Fruit fly (Drosophila melanogaster) whole organism, embryonic: ENCODE data around the gene CG43093.

ENCODE experiments used
- CG15696 ChIP-seq: fragments of 200-800 bp; sonication (Bioruptor generic); optimal IDR thresholded peaks from 2 replicates; lab custom pipeline; 2019; ENCODE audit warnings: missing biosample characterization, mild to moderate bottlenecking, missing genetic modification characterization, moderate library complexity
- CG8924 ChIP-seq: fragments of 200-800 bp; optimal IDR thresholded peaks from 3 replicates; lab custom pipeline; 2019; ENCODE audit warnings: missing biosample characterization, mild to moderate bottlenecking, missing genetic modification characterization, moderate library complexity
- Ets65A ChIP-seq: fragments of 200-800 bp; sonication (Bioruptor generic); peaks from one replicate; lab custom pipeline; 2016; ENCODE audit warnings: missing biosample characterization, missing genetic modification characterization
- Ravus ChIP-seq: fragments of 200-800 bp; sonication (Bioruptor generic); IDR thresholded peaks from 2 replicates; pipeline ENCODE4 v1.3.6; 2022; ENCODE audit warnings: missing biosample characterization, missing genetic modification characterization
- dan ChIP-seq: fragments of 200-800 bp; sonication (Bioruptor generic); IDR thresholded peaks from 2 replicates; pipeline ENCODE4 v1.3.6; 2022; ENCODE audit warnings: missing biosample characterization, missing genetic modification characterization
- gfzf ChIP-seq: fragments of 200-800 bp; sonication (Bioruptor generic); optimal IDR thresholded peaks from 2 replicates; lab custom pipeline; 2016; ENCODE audit warnings: missing biosample characterization, mild to moderate bottlenecking, missing genetic modification characterization, moderate library complexity
- gt ChIP-seq: fragments of 200-800 bp; sonication (Bioruptor generic); IDR thresholded peaks from 2 replicates; pipeline ENCODE4 v1.3.6; 2022; ENCODE audit warnings: missing biosample characterization, missing genetic modification characterization
- lov ChIP-seq, 2 experiments: fragments of 200-800 bp in 1 of 2; fragments of >200 bp in 1 of 2; sonication (Bioruptor generic) in 1 of 2; IDR thresholded peaks in 1 of 2; optimal IDR thresholded peaks in 1 of 2; 2 replicates in 1 of 2; 3 replicates in 1 of 2; pipeline versions ENCODE4 v1.3.6 to Lab custom; 2017 to 2022; ENCODE audit warnings: missing biosample characterization in 1 of 2, missing genetic modification characterization in 1 of 2

- TF ChIP-seq gt (no peak), lov (optimal IDR thresholded peaks at IDR 0.05; lab: Kevin White, UChicago) (no peak), lov (GFP tag; IDR thresholded peaks at IDR 0.05; lab: Robert Waterston, UW) (0 out of 3 replicates have a peak, but pooled peaks have one; percentile 57), dan (GFP tag; lab: Robert Waterston, UW) (no peak), CG8924 (peak; percentile 88), gfzf (GFP tag; lab: Kevin White, UChicago) (peak; percentile 16), Ets65A (GFP tag; lab: Kevin White, UChicago) (no peak), CG15696 (tag; lab: Kevin White, UChicago) (peak; percentile 60), Ravus (GFP tag; lab: Robert Waterston, UW) (peak; percentile 2; the same call in 1 of the 2 replicates)
Observed at dm6 chr3R:22724149-22724973, 45.7 kb downstream of the CG43093 start, which contains the start of gene Irp-1A.
